Worm (Caenorhabditis elegans) whole organism, L4 larva: ENCODE measurements around the gene C26B9.5.

Experiments used
- lin-13 ChIP-seq: fragments of 150-350 bp; optimal IDR thresholded peaks from 2 replicates; lab custom pipeline; 2014; ENCODE audit warnings: missing biosample characterization, missing genetic modification reagents, missing genetic modification characterization
- lsy-2 ChIP-seq, 2 experiments: fragments of 150-350 bp in 1 of 2; sonication (generic microtip) in 1 of 2; optimal IDR thresholded peaks; 2 replicates each; lab custom pipeline; 2014 to 2017; ENCODE audit warnings: missing biosample characterization in 2 of 2, missing genetic modification characterization in 2 of 2
- nhr-25 ChIP-seq: sonication (generic microtip); optimal IDR thresholded peaks from 2 replicates; lab custom pipeline; 2017; ENCODE audit warnings: missing genetic modification characterization, mild to moderate bottlenecking, missing compliant biosample characterization, antibody characterized with exemption, moderate library complexity, borderline replicate concordance; ENCODE audit not compliant: insufficient read depth
- nhr-42 ChIP-seq: fragments of 200-800 bp; sonication (Bioruptor generic); IDR thresholded peaks from 2 replicates; pipeline ENCODE4 v1.3.6; 2022; ENCODE audit warnings: missing genetic modification characterization, missing compliant biosample characterization
- pqm-1 ChIP-seq: sonication (generic microtip); optimal IDR thresholded peaks from 2 replicates; lab custom pipeline; 2017; ENCODE audit warnings: missing biosample characterization, missing genetic modification characterization
- sdz-12 ChIP-seq: fragments of 200-800 bp; sonication (Bioruptor generic); optimal IDR thresholded peaks from 2 replicates; lab custom pipeline; 2018; ENCODE audit warnings: mild to moderate bottlenecking, missing genetic modification characterization, missing compliant biosample characterization
- vab-7 ChIP-seq: fragments of 200-800 bp; sonication (Bioruptor generic); IDR thresholded peaks from 2 replicates; pipeline ENCODE4 v1.3.6; 2022; ENCODE audit warnings: missing genetic modification reagents, missing genetic modification characterization, missing compliant biosample characterization

DNA sequence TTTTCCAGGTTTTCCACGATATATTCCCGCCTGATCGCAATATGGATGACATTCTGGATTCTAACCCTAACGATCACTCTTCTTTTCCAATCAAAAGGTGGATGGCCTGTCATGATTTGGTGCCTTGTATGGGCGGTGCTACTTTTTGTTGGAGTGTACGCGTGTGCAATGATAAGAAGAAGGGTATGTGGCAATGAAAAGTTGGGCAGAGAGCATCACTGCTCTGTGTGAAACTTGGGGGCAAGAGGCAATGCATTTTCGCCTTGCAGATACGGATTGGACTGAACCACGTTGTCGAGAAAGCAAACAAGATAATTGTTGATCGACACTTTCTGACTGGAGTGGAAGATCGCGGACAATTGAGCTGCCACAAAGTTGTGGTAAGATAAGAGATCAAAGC, 17.0 kb downstream of the C26B9.5 start:
- TF ChIP-seq lin-13 (GFP tag; lab: Kevin White, UChicago) (no peak), sdz-12 (GFP tag; lab: Kevin White, UChicago) (no peak), lsy-2 (tag; optimal IDR thresholded peaks at IDR 0.05; lab: Kevin White, UChicago) (no peak), vab-7 (GFP tag; lab: Robert Waterston, UW) (no peak), pqm-1 (tag; lab: Kevin White, UChicago) (peak; percentile 58), nhr-42 (no peak), nhr-25 (tag; lab: Kevin White, UChicago) (no peak)
